Worm (Caenorhabditis elegans): Measurements from ENCODE around the gene F49C5.11.
A peak's percentile ranks its signal among the peaks of the same experiment; 100 is the strongest.

The F49C5.11 gene

DNA sequence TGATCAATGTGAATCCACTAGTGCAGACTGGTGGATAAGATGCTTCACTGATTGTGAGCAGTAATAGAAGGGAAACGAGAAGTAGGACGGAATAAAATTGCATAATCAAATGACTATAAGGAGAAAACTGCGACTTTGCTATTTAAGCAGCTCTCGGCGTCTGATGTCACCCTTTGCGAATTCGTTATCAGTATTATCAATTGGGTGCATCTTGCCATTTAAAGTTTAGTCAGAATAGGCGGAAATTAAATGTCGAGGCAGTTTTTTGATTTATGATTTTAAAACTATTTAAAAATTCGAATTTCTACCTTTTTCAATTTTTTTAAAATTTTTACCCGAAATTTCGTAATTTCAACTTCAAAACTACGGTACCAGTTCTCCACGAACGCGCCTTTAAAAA is 25.3 kb downstream of the F49C5.11 start, which contains the start of gene clec-4 (continued):
- TF ChIP-seq egl-13 (tag; optimal IDR thresholded peaks at IDR 0.05) (no peak), efl-1 (optimal IDR thresholded peaks at IDR 0.05) (no peak), efl-1 (GFP tag; optimal IDR thresholded peaks at IDR 0.05 in 1 of 2) (no peak), unc-86 (tag; optimal IDR thresholded peaks at IDR 0.05) (no peak)

DNA sequence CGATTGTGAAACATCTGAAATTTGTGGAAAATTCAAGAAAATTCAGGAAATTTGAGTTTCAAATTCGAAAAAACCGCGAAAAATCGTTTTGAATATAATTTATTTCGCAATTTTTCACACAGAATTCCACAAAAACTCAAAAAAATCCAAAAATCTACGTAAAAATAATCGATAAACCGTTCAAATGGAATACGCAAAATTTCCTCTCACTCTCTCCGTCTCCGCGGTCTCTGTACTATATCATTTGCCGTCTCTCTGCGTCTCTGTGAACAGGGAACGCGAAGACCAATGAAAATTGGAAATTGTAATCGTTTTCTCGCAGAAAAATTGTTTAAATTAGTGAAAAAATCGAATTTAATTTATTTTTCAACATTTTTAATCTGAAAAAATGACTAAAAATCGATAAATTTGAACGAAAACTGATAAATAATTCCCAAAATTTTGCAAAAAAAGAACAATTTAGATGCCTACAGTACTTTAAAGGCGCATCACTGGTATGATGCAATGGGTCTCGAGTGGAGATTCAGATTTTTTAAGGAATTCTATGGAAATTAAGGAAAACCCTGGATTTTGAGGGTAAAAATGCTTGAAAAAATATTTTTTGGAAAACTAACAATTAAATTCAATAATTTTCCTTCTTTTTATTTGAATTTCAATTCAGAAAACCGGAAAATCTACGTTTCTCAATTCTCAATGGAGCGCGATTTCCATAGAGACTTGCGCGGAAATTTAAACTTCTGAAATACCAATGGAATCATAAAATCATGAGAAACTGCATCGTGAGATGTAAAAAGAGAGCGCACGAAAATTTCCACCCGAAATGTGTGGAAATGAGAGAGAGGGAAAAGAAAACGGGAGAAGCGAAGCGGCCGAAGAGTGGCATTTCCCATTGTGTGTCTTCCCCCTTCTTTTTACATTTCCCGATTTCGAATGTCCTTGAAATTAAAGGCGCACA is 48.3 kb downstream of the F49C5.11 start, which contains the start of the genes ceh-100 and lips-15:
ceh-100 (minus strand) TSS at position 14 of the 955 bp plus-strand sequence.
lips-15 (plus strand) TSS at position 720 of the 955 bp plus-strand sequence.
- TF ChIP-seq nhr-47 (tag; optimal IDR thresholded peaks at IDR 0.05) (no peak), lin-15B (tag; optimal IDR thresholded peaks at IDR 0.05) (peak; percentile 76), lin-14 (GFP tag; optimal IDR thresholded peaks at IDR 0.05) (peak; percentile 46), nhr-20 (tag; optimal IDR thresholded peaks at IDR 0.05) (no peak), lin-39 (tag; optimal IDR thresholded peaks at IDR 0.05) (no peak), egl-13 (tag; optimal IDR thresholded peaks at IDR 0.05) (no peak), ztf-4 (tag; optimal IDR thresholded peaks at IDR 0.05) (no peak), hlh-4 (tag; optimal IDR thresholded peaks at IDR 0.05) (no peak), irx-1 (tag; optimal IDR thresholded peaks at IDR 0.05) (no peak), nhr-28 (tag; optimal IDR thresholded peaks at IDR 0.05) (no peak), efl-3 (GFP tag; optimal IDR thresholded peaks at IDR 0.05) (no peak), lsy-2 (tag; optimal IDR thresholded peaks at IDR 0.05) (peak; percentile 22 to 23), aha-1 (tag; optimal IDR thresholded peaks at IDR 0.05) (no peak), sptf-1 (tag; optimal IDR thresholded peaks at IDR 0.05) (no peak), fkh-8 (tag; optimal IDR thresholded peaks at IDR 0.05) (no peak), dpl-1 (GFP tag; optimal IDR thresholded peaks at IDR 0.05) (peak; percentile 13 to 70 (median 45)), lin-35 (GFP tag; optimal IDR thresholded peaks at IDR 0.05) (peak; percentile 8 to 65), snu-23 (GFP tag; optimal IDR thresholded peaks at IDR 0.05) (peak; percentile 42), aly-2 (tag; optimal IDR thresholded peaks at IDR 0.05) (no peak), C16A3.4 (tag; optimal IDR thresholded peaks at IDR 0.05) (peak; percentile 8), sup-37 (GFP tag; optimal IDR thresholded peaks at IDR 0.05) (no peak), egl-27 (tag; optimal IDR thresholded peaks at IDR 0.05) (no peak), snpc-4 (tag; optimal IDR thresholded peaks at IDR 0.05) (peak; percentile 16), efl-1 (optimal IDR thresholded peaks at IDR 0.05) (peak; percentile 64 to 71), efl-1 (GFP tag; optimal IDR thresholded peaks at IDR 0.05 in 1 of 2) (peak; percentile 74 to 94), nhr-11 (tag; optimal IDR thresholded peaks at IDR 0.05) (no peak), ceh-82 (tag; optimal IDR thresholded peaks at IDR 0.05) (peak in 1 of 3 experiments; percentile 10), elt-2 (tag; optimal IDR thresholded peaks at IDR 0.05) (no peak), unc-130 (tag; optimal IDR thresholded peaks at IDR 0.05) (no peak), rnt-1 (tag; optimal IDR thresholded peaks at IDR 0.05) (no peak), mef-2 (tag; optimal IDR thresholded peaks at IDR 0.05) (no peak), alr-1 (tag; optimal IDR thresholded peaks at IDR 0.05; ENCODE audit: borderline replicate concordance) (no peak), jun-1 (tag; optimal IDR thresholded peaks at IDR 0.05) (no peak), tbx-2 (tag; optimal IDR thresholded peaks at IDR 0.05) (peak; percentile 8), unc-86 (tag; optimal IDR thresholded peaks at IDR 0.05) (no peak), hlh-17 (GFP tag; optimal IDR thresholded peaks at IDR 0.05; ENCODE audit: borderline replicate concordance) (no peak), blmp-1 (tag; optimal IDR thresholded peaks at IDR 0.05) (no peak), lin-13 (GFP tag; optimal IDR thresholded peaks at IDR 0.05) (peak; percentile 5), lir-3 (tag; optimal IDR thresholded peaks at IDR 0.05; ENCODE audit: poor library complexity) (no peak), nhr-237 (tag; optimal IDR thresholded peaks at IDR 0.05) (no peak), nhr-84 (tag; optimal IDR thresholded peaks at IDR 0.05) (no peak), zip-4 (GFP tag; optimal IDR thresholded peaks at IDR 0.05) (no peak), grh-1 (GFP tag; IDR thresholded peaks at IDR 0.05) (no peak), zag-1 (tag; optimal IDR thresholded peaks at IDR 0.05) (no peak), nhr-76 (tag; optimal IDR thresholded peaks at IDR 0.05) (no peak), C04F5.9 (tag; optimal IDR thresholded peaks at IDR 0.05) (no peak), nhr-71 (tag; optimal IDR thresholded peaks at IDR 0.05) (no peak), ceh-63 (GFP tag; optimal IDR thresholded peaks at IDR 0.05) (no peak)

Measured in whole organism, L1 larva.